Fruit fly (Drosophila melanogaster): ENCODE results near the gene CG7766.

- TF ChIP-seq Pif1A (GFP tag; optimal IDR thresholded peaks at IDR 0.05) (no peak), CG15710 (tag; optimal IDR thresholded peaks at IDR 0.05) (peak; percentile 82), rn (GFP tag; IDR thresholded peaks at IDR 0.05) (peak; percentile 70), CG13204 (GFP tag; optimal IDR thresholded peaks at IDR 0.05) (no peak), CG9948 (tag; optimal IDR thresholded peaks at IDR 0.05) (peak; percentile 66), CG8301 (tag; optimal IDR thresholded peaks at IDR 0.05) (peak; percentile 68), gl (tag; optimal IDR thresholded peaks at IDR 0.05) (peak; percentile 62), CG8159 (tag; optimal IDR thresholded peaks at IDR 0.05) (peak; percentile 80), CG4496 (GFP tag; IDR thresholded peaks at IDR 0.05) (peak; percentile 91), Ets98B (GFP tag; IDR thresholded peaks at IDR 0.05) (peak; percentile 88), D1 (tag; optimal IDR thresholded peaks at IDR 0.05) (peak; percentile 36), CG34367 (tag; optimal IDR thresholded peaks at IDR 0.05) (peak; percentile 70), EcR (GFP tag; optimal IDR thresholded peaks at IDR 0.05) (no peak), fd96Ca (GFP tag; IDR thresholded peaks at IDR 0.05) (peak; percentile 91)
Observed at dm6 chrX:9141219-9141618, 37.7 kb upstream of the CG7766 start.
